Worm (Caenorhabditis elegans) whole organism, L2 larva: ENCODE data around the gene nit-1.
A peak's percentile ranks its signal among the peaks of the same experiment; 100 is the strongest.

Source experiments
- C34F6.9 ChIP-seq: fragments of 150-350 bp; optimal IDR thresholded peaks from 2 replicates; lab custom pipeline; 2014; ENCODE audit warnings: missing biosample characterization, missing genetic modification characterization
- F13H6.1 ChIP-seq: sonication (generic microtip); optimal IDR thresholded peaks from 2 replicates; lab custom pipeline; 2016; ENCODE audit warnings: missing genetic modification characterization, missing compliant biosample characterization
- R02D3.7 ChIP-seq: fragments of 150-350 bp; optimal IDR thresholded peaks from 2 replicates; lab custom pipeline; 2014; ENCODE audit warnings: missing biosample characterization, missing genetic modification characterization
- Y55F3AM.14 ChIP-seq: fragments of 200-800 bp; sonication (Bioruptor generic); optimal IDR thresholded peaks from 2 replicates; lab custom pipeline; 2018; ENCODE audit warnings: mild to moderate bottlenecking, missing genetic modification characterization, missing compliant biosample characterization
- alr-1 ChIP-seq: fragments of 150-350 bp; optimal IDR thresholded peaks from 2 replicates; lab custom pipeline; 2014; ENCODE audit warnings: missing biosample characterization, missing genetic modification characterization
- aly-2 ChIP-seq: fragments of 150-350 bp; optimal IDR thresholded peaks from 2 replicates; lab custom pipeline; 2014; ENCODE audit warnings: missing biosample characterization, missing genetic modification characterization
- ama-1 ChIP-seq: fragments of 150-350 bp; optimal IDR thresholded peaks from 2 replicates; lab custom pipeline; 2018; ENCODE audit warnings: inconsistent platforms
- ceh-16 ChIP-seq: fragments of 150-350 bp; optimal IDR thresholded peaks from 2 replicates; lab custom pipeline; 2014; ENCODE audit warnings: missing biosample characterization, missing genetic modification characterization
- ceh-82 ChIP-seq: fragments of 150-350 bp; optimal IDR thresholded peaks from 2 replicates; lab custom pipeline; 2014; ENCODE audit warnings: missing biosample characterization, missing genetic modification characterization
- crh-2 ChIP-seq: sonication (generic microtip); optimal IDR thresholded peaks from 2 replicates; lab custom pipeline; 2017; ENCODE audit warnings: missing biosample characterization, missing genetic modification characterization
- egl-27 ChIP-seq: sonication (generic microtip); optimal IDR thresholded peaks from 3 replicates; lab custom pipeline; 2017; ENCODE audit warnings: missing biosample characterization, missing genetic modification reagents, missing genetic modification characterization
- elt-1 ChIP-seq: fragments of 150-350 bp; optimal IDR thresholded peaks from 2 replicates; lab custom pipeline; 2014; ENCODE audit warnings: missing biosample characterization, missing genetic modification characterization
- fos-1 ChIP-seq: fragments of 150-350 bp; optimal IDR thresholded peaks from 2 replicates; lab custom pipeline; 2014; ENCODE audit warnings: missing biosample characterization, missing genetic modification characterization
- gmeb-1 ChIP-seq: fragments of 150-350 bp; optimal IDR thresholded peaks from 2 replicates; lab custom pipeline; 2014; ENCODE audit warnings: missing biosample characterization, missing genetic modification characterization
- lin-11 ChIP-seq: fragments of 150-350 bp; sonication (generic microtip); optimal IDR thresholded peaks from 2 replicates; lab custom pipeline; 2014; ENCODE audit warnings: missing biosample characterization, missing genetic modification characterization, inconsistent platforms, mixed read lengths
- lsy-2 ChIP-seq, 2 experiments: fragments of 150-350 bp in 1 of 2; sonication (generic microtip) in 1 of 2; optimal IDR thresholded peaks; 2 replicates each; lab custom pipeline; 2014 to 2017; ENCODE audit warnings: missing biosample characterization in 2 of 2, missing genetic modification characterization in 2 of 2
- mab-5 ChIP-seq: fragments of 150-350 bp; optimal IDR thresholded peaks from 2 replicates; lab custom pipeline; 2014; ENCODE audit warnings: missing biosample characterization, missing genetic modification characterization
- mbf-1 ChIP-seq: sonication (generic microtip); optimal IDR thresholded peaks from 2 replicates; lab custom pipeline; 2017; ENCODE audit warnings: missing biosample characterization, missing genetic modification characterization
- mdl-1 ChIP-seq, 2 experiments: fragments of 150-350 bp in 1 of 2; sonication (generic microtip) in 1 of 2; optimal IDR thresholded peaks; 2 replicates each; lab custom pipeline; 2017; ENCODE audit warnings: missing biosample characterization in 2 of 2, missing genetic modification characterization in 2 of 2
- nhr-10 ChIP-seq: sonication (generic microtip); optimal IDR thresholded peaks from 2 replicates; lab custom pipeline; 2017; ENCODE audit warnings: missing biosample characterization, missing genetic modification characterization
- nhr-11 ChIP-seq: fragments of 150-350 bp; optimal IDR thresholded peaks from 2 replicates; lab custom pipeline; 2014; ENCODE audit warnings: missing biosample characterization, missing genetic modification characterization
- nhr-12 ChIP-seq: fragments of 150-350 bp; optimal IDR thresholded peaks from 2 replicates; lab custom pipeline; 2014; ENCODE audit warnings: missing biosample characterization, missing genetic modification characterization
- nhr-23 ChIP-seq: fragments of 150-350 bp; optimal IDR thresholded peaks from 2 replicates; lab custom pipeline; 2014; ENCODE audit warnings: missing biosample characterization, missing genetic modification reagents, missing genetic modification characterization
- nhr-237 ChIP-seq: fragments of 150-350 bp; optimal IDR thresholded peaks from 2 replicates; lab custom pipeline; 2014; ENCODE audit warnings: missing biosample characterization, missing genetic modification characterization
- nhr-25 ChIP-seq: fragments of 150-350 bp; sonication (generic microtip); optimal IDR thresholded peaks from 3 replicates; lab custom pipeline; 2014; ENCODE audit warnings: missing biosample characterization, missing genetic modification characterization
- nhr-6 ChIP-seq: fragments of 150-350 bp; optimal IDR thresholded peaks from 2 replicates; lab custom pipeline; 2014; ENCODE audit warnings: missing biosample characterization, missing genetic modification characterization
- nhr-77 ChIP-seq: fragments of 150-350 bp; optimal IDR thresholded peaks from 2 replicates; lab custom pipeline; 2014; ENCODE audit warnings: missing biosample characterization, missing genetic modification characterization
- peb-1 ChIP-seq: fragments of 150-350 bp; optimal IDR thresholded peaks from 2 replicates; lab custom pipeline; 2014; ENCODE audit warnings: missing biosample characterization, missing genetic modification characterization
- sem-4 ChIP-seq: fragments of 150-350 bp; optimal IDR thresholded peaks from 2 replicates; lab custom pipeline; 2014; ENCODE audit warnings: missing biosample characterization, missing genetic modification reagents, missing genetic modification characterization
- skn-1 ChIP-seq: sonication (generic microtip); optimal IDR thresholded peaks from 2 replicates; lab custom pipeline; 2017; ENCODE audit warnings: missing biosample characterization, missing genetic modification characterization
- sma-3 ChIP-seq: sonication (generic microtip); optimal IDR thresholded peaks from 2 replicates; lab custom pipeline; 2016; ENCODE audit warnings: missing genetic modification reagents, missing genetic modification characterization, missing compliant biosample characterization
- sma-9 ChIP-seq, 2 experiments: fragments of 150-350 bp in 1 of 2; sonication (generic microtip) in 1 of 2; optimal IDR thresholded peaks; 2 replicates each; lab custom pipeline; 2014 to 2016; ENCODE audit warnings: missing genetic modification characterization in 2 of 2, mild to moderate bottlenecking in 1 of 2, missing biosample characterization in 1 of 2, missing compliant biosample characterization in 1 of 2, missing genetic modification reagents in 1 of 2, moderate library complexity in 1 of 2
- unc-39 ChIP-seq: fragments of 150-350 bp; optimal IDR thresholded peaks from 2 replicates; lab custom pipeline; 2014; ENCODE audit warnings: missing biosample characterization, missing genetic modification characterization
- unc-55 ChIP-seq: fragments of 150-350 bp; sonication (generic microtip); optimal IDR thresholded peaks from 3 replicates; lab custom pipeline; 2014; ENCODE audit warnings: missing biosample characterization, missing genetic modification reagents, missing genetic modification characterization
- ztf-11 ChIP-seq: sonication (generic microtip); optimal IDR thresholded peaks from 2 replicates; lab custom pipeline; 2017; ENCODE audit warnings: missing biosample characterization, missing genetic modification characterization
- ztf-4 ChIP-seq: fragments of 150-350 bp; optimal IDR thresholded peaks from 2 replicates; lab custom pipeline; 2014; ENCODE audit warnings: missing biosample characterization, missing genetic modification characterization

nit-1 gene

ce11 chrIII:3883146-3883545, 38.9 kb upstream of the nit-1 start:
- peak; percentile 41 for TF ChIP-seq C34F6.9 (tag; lab: Kevin White, UChicago)
- TF ChIP-seq alr-1 (tag; lab: Kevin White, UChicago): no peak
- TF ChIP-seq unc-55: peak; percentile 16

ce11 chrIII:3887586-3887985, 34.4 kb upstream of the nit-1 start:
- no peak for TF ChIP-seq R02D3.7 (tag; lab: Kevin White, UChicago)
- peak; percentile 77 for TF ChIP-seq fos-1 (tag; lab: Kevin White, UChicago)
- TF ChIP-seq lsy-2 (tag; optimal IDR thresholded peaks at IDR 0.05; lab: Kevin White, UChicago): peak in 1 of 2 experiments; percentile 23
- TF ChIP-seq F13H6.1 (tag; lab: Kevin White, UChicago): peak; percentile 53
- TF ChIP-seq sma-3 (GFP tag; lab: Kevin White, UChicago): peak; percentile 9
- no peak for TF ChIP-seq peb-1 (tag; lab: Kevin White, UChicago)
- no peak for TF ChIP-seq elt-1 (tag; lab: Kevin White, UChicago)
- peak; percentile 44 for TF ChIP-seq sma-9 (GFP tag; optimal IDR thresholded peaks at IDR 0.05; lab: Kevin White, UChicago)
- no peak for TF ChIP-seq sma-9 (tag; optimal IDR thresholded peaks at IDR 0.05; lab: Kevin White, UChicago)
- no peak for TF ChIP-seq lin-11 (tag; lab: Kevin White, UChicago)
- no peak for TF ChIP-seq nhr-12 (tag; lab: Kevin White, UChicago)
- no peak for TF ChIP-seq nhr-23
- TF ChIP-seq sem-4 (tag; lab: Kevin White, UChicago): no peak
- peak; percentile 29 for TF ChIP-seq gmeb-1 (tag; lab: Kevin White, UChicago)
- TF ChIP-seq crh-2: peak; percentile 36

- no peak for TF ChIP-seq skn-1 (tag; lab: Kevin White, UChicago)
- TF ChIP-seq unc-39 (tag; lab: Kevin White, UChicago): no peak
- no peak for TF ChIP-seq ztf-11 (tag; lab: Kevin White, UChicago)
- no peak for TF ChIP-seq ceh-16
- no peak for TF ChIP-seq nhr-6 (tag; lab: Kevin White, UChicago)
- TF ChIP-seq nhr-11 (tag; lab: Kevin White, UChicago): no peak
- no peak for TF ChIP-seq nhr-237 (tag; lab: Kevin White, UChicago)
- TF ChIP-seq aly-2 (tag; lab: Kevin White, UChicago): no peak
- no peak for TF ChIP-seq fos-1 (tag; lab: Kevin White, UChicago)
- no peak for TF ChIP-seq ama-1
- TF ChIP-seq mdl-1 (tag; optimal IDR thresholded peaks at IDR 0.05; lab: Kevin White, UChicago): no peak
- no peak for TF ChIP-seq egl-27 (tag; lab: Kevin White, UChicago)
- TF ChIP-seq ztf-4 (tag; lab: Kevin White, UChicago): no peak
- TF ChIP-seq nhr-10 (tag; lab: Kevin White, UChicago): no peak
- TF ChIP-seq nhr-77 (tag; lab: Kevin White, UChicago): no peak
- TF ChIP-seq ceh-82 (tag; lab: Kevin White, UChicago): no peak
These were observed 32.1 kb upstream of the nit-1 start for ce11 chrIII:3889896-3890295.

DNA sequence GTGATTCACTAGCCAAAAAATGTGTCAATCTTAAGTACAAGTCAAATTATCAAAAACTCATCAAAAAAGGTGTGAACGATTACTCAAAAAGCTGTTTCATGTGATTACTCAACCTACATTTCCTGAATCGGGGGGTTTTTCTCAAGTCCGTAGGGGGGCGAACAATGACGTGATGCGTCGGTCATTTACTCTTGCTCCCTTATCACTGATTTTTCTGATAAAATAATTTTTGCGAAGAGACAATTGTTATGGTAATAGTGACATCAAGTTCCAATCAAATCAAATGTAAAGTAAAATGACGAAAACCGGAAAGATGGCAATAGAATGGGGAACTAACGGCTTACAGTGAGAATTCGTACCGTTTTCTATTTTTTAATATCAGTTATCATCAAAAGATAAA, 28.0 kb upstream of the nit-1 start:
- TF ChIP-seq mbf-1 (tag; lab: Kevin White, UChicago) (no peak), F13H6.1 (tag; lab: Kevin White, UChicago) (no peak), skn-1 (tag; lab: Kevin White, UChicago) (no peak), fos-1 (tag; lab: Kevin White, UChicago) (peak; percentile 84), ztf-11 (tag; lab: Kevin White, UChicago) (no peak), ztf-4 (tag; lab: Kevin White, UChicago) (no peak), Y55F3AM.14 (GFP tag; lab: Kevin White, UChicago) (no peak), crh-2 (no peak)

DNA sequence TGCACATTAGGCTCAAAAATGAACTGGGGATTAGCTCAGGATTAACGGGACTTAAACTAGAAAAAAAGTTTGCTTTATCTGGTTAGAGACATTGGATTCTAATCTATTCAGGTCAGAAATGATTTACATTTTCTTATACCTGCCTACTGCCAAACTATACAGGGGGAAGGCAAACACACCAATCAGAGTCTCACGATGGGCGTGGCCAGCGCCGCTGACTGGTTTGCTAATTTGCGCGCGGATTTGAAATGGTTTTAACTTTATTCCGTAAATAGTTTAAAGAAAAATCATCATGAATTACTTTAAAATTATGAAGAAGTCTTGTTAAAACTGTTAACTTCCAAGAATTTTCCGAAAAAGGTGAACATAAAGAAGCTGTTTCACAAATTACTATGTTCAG, 23.7 kb upstream of the nit-1 start:
- TF ChIP-seq nhr-12 (tag; lab: Kevin White, UChicago): no peak
- TF ChIP-seq lin-11 (tag; lab: Kevin White, UChicago): no peak
- TF ChIP-seq egl-27 (tag; lab: Kevin White, UChicago): no peak
- TF ChIP-seq ceh-82 (tag; lab: Kevin White, UChicago): no peak
- no peak for TF ChIP-seq nhr-25 (tag; lab: Kevin White, UChicago)
- no peak for TF ChIP-seq Y55F3AM.14 (GFP tag; lab: Kevin White, UChicago)
- no peak for TF ChIP-seq mab-5 (tag; lab: Kevin White, UChicago)
- no peak for TF ChIP-seq lsy-2 (tag; optimal IDR thresholded peaks at IDR 0.05; lab: Kevin White, UChicago)
- no peak for TF ChIP-seq nhr-237 (tag; lab: Kevin White, UChicago)
